Fruit fly (Drosophila melanogaster) whole organism, wandering third instar larva: Measurements from ENCODE around the gene CG14739.

ENCODE experiments used
- Dfd ChIP-seq: fragments of >200 bp; optimal IDR thresholded peaks from 2 replicates; lab custom pipeline; 2017; ENCODE audit warnings: missing biosample characterization, missing genetic modification characterization
- Hr78 ChIP-seq: fragments of >200 bp; optimal IDR thresholded peaks from 2 replicates; lab custom pipeline; 2017; ENCODE audit warnings: missing biosample characterization, missing genetic modification characterization
- OdsH ChIP-seq: fragments of 200-800 bp; sonication (Bioruptor generic); optimal IDR thresholded peaks from 2 replicates; lab custom pipeline; 2016; ENCODE audit warnings: missing biosample characterization, mild to moderate bottlenecking, missing genetic modification characterization
- Vsx2 ChIP-seq: fragments of 200-300, 225-300 bp; sonication (Bioruptor generic); optimal IDR thresholded peaks from 2 replicates; lab custom pipeline; 2018; ENCODE audit warnings: missing biosample characterization, missing genetic modification characterization; ENCODE audit not compliant: partially characterized antibody
- brk ChIP-seq: fragments of 200-800 bp; sonication (Bioruptor generic); optimal IDR thresholded peaks from 2 replicates; lab custom pipeline; 2016; ENCODE audit warnings: missing biosample characterization, mild to moderate bottlenecking, missing genetic modification characterization
- pan ChIP-seq: fragments of >200 bp; optimal IDR thresholded peaks from 2 replicates; lab custom pipeline; 2017
- psq ChIP-seq: fragments of 200-800 bp; sonication (Bioruptor generic); optimal IDR thresholded peaks from 3 replicates; lab custom pipeline; 2017; ENCODE audit warnings: missing biosample characterization, mild to moderate bottlenecking, missing genetic modification characterization, moderate library complexity
- sv ChIP-seq: fragments of 200-800 bp; sonication (Bioruptor generic); optimal IDR thresholded peaks from 3 replicates; lab custom pipeline; 2016; ENCODE audit warnings: missing biosample characterization, missing genetic modification characterization
- usp ChIP-seq: fragments of >200 bp; optimal IDR thresholded peaks from 2 replicates; lab custom pipeline; 2017; ENCODE audit warnings: missing biosample characterization, missing genetic modification characterization

DNA sequence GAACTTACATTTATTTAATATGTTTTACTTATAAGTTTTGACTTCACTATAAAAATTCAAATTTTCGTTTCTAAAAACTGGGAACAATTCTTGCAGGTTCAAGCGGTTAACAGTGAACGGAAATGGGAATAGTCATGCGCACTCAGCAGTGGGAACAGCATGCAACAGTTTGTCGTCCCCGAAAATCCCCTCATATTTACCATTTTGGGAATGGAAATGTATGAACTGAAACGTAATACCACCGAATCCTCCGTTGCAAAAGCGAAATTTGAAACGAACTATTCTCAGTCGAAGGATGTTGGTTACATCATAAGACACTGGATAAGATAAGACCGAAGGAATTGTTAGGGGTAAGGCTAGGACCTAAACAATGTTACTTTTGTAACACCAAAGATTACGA lies 28.0 kb downstream of the CG14739 start:
- TF ChIP-seq OdsH (GFP tag; lab: Kevin White, UChicago) (no peak), usp (GFP tag; lab: Kevin White, UChicago) (no peak), sv (no peak), Dfd (GFP tag; lab: Kevin White, UChicago) (no peak), Hr78 (GFP tag; lab: Kevin White, UChicago) (no peak), Vsx2 (no peak), psq (no peak), brk (GFP tag; lab: Kevin White, UChicago) (no peak), pan (lab: Kevin White, UChicago) (no peak)
